Fruit fly (Drosophila melanogaster): ENCODE results near the gene strat.

The strat gene

DNA sequence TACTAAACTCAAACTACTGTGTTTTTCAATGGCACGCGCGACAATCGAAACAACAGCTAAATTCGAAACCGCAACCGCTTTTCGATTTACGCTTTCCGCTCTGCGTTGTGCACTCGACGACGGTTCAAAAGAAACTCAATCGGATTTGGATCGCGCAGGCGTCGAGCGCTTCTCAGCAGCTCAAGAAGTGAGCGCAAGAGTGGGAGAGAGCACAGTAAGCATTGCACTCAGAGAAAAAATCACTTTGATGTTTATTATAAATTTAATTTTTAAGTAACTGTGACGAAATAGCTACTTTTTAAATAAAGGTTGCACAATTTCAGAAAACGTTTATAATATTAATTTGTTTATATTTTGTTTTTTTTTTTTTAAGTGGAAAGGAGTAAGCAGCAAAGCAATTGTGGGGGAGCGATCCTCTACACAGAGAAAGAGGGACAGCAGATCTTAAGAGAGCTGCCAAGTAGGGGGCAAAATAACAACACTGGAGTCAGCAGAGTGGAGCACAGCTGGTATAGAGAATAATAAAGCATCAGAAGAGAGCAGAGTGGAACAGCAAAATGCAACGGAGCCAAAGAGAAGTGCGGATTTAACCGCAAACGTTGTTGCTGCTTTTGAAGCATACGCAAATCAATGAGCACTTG, 42.4 kb upstream of the strat start (continued):
- TF ChIP-seq CG12071 (GFP tag; optimal IDR thresholded peaks at IDR 0.05) (peak; percentile 88), esg (GFP tag; conservative IDR thresholded peaks at IDR 0.05) (peak; percentile 98), chif (GFP tag; optimal IDR thresholded peaks at IDR 0.05) (peak; percentile 90 to 96), al (GFP tag; IDR thresholded peaks at IDR 0.05) (peak; percentile 94), CG4820 (GFP tag; optimal IDR thresholded peaks at IDR 0.05) (peak; percentile 98), CG33557 (GFP tag; optimal IDR thresholded peaks at IDR 0.05) (peak; percentile 98), pan (optimal IDR thresholded peaks at IDR 0.05) (no peak), pan (GFP tag; optimal IDR thresholded peaks at IDR 0.05 in 1 of 2, IDR thresholded peaks at IDR 0.05 in 1 of 2) (peak in 1 of 2 experiments; percentile 99), Rx (GFP tag; IDR thresholded peaks at IDR 0.05) (peak; percentile 97), gcm (GFP tag; optimal IDR thresholded peaks at IDR 0.05) (peak; percentile 99), CG6689 (GFP tag; IDR thresholded peaks at IDR 0.05) (peak; percentile 99), CG15696 (tag; optimal IDR thresholded peaks at IDR 0.05) (peak; percentile 98), maf-S (GFP tag; optimal IDR thresholded peaks at IDR 0.05) (peak; percentile 86), mld (GFP tag; IDR thresholded peaks at IDR 0.05; ENCODE audit: partially characterized antibody) (no peak), chinmo (GFP tag; IDR thresholded peaks at IDR 0.05; ENCODE audit: partially characterized antibody) (0 out of 4 replicates have a peak, but pooled peaks have one; percentile 51), CG4854 (GFP tag; optimal IDR thresholded peaks at IDR 0.05) (peak; percentile 90), CG4360 (GFP tag; IDR thresholded peaks at IDR 0.05) (peak; percentile 92), CG32772 (GFP tag; IDR thresholded peaks at IDR 0.05) (peak; percentile 99), Dbx (GFP tag; IDR thresholded peaks at IDR 0.05) (peak; percentile 95), grn (GFP tag; optimal IDR thresholded peaks at IDR 0.05) (peak; percentile 86), CG14441 (GFP tag; IDR thresholded peaks at IDR 0.05) (peak; percentile 98), CG10543 (GFP tag; optimal IDR thresholded peaks at IDR 0.05) (peak; percentile 67), Dref (GFP tag; IDR thresholded peaks at IDR 0.05) (no peak), Kr (GFP tag; optimal IDR thresholded peaks at IDR 0.05) (peak; percentile 77), kay (GFP tag; optimal IDR thresholded peaks at IDR 0.05) (peak; percentile 97), CG6854 (GFP tag; optimal IDR thresholded peaks at IDR 0.05) (peak; percentile 93), CG12219 (GFP tag; optimal IDR thresholded peaks at IDR 0.05) (peak; percentile 94), YL-1 (GFP tag; optimal IDR thresholded peaks at IDR 0.05) (peak; percentile 80), vnd (GFP tag; IDR thresholded peaks at IDR 0.05; ENCODE audit: partially characterized antibody) (no peak), CG10565 (GFP tag; optimal IDR thresholded peaks at IDR 0.05) (peak; percentile 91), Ptx1 (GFP tag; IDR thresholded peaks at IDR 0.05) (peak; percentile 99), CG12104 (GFP tag; optimal IDR thresholded peaks at IDR 0.05) (peak; percentile 98), CG31441 (GFP tag; IDR thresholded peaks at IDR 0.05) (peak; percentile 99), CG10462 (GFP tag; optimal IDR thresholded peaks at IDR 0.05) (peak; percentile 96), CG16815 (GFP tag; optimal IDR thresholded peaks at IDR 0.05) (peak; percentile 96), CG1603 (tag; optimal IDR thresholded peaks at IDR 0.05) (peak; percentile 78), CG13123 (GFP tag; optimal IDR thresholded peaks at IDR 0.05) (peak; percentile 97), Sry-β (GFP tag; optimal IDR thresholded peaks at IDR 0.05) (peak; percentile 75), Dfd (GFP tag; optimal IDR thresholded peaks at IDR 0.05) (no peak), HLH4C (GFP tag; IDR thresholded peaks at IDR 0.05; ENCODE audit: partially characterized antibody) (no peak), Antp (GFP tag; optimal IDR thresholded peaks at IDR 0.05) (peak; percentile 58), amos (GFP tag; IDR thresholded peaks at IDR 0.05; ENCODE audit: partially characterized antibody) (peak; percentile 28; the same call in 1 of the 2 replicates), CG11247 (GFP tag; IDR thresholded peaks at IDR 0.05) (peak; percentile 98), H2.0 (GFP tag; IDR thresholded peaks at IDR 0.05) (peak; percentile 98), Sox100B (GFP tag; optimal IDR thresholded peaks at IDR 0.05) (peak; percentile 99), Stat92E (GFP tag; optimal IDR thresholded peaks at IDR 0.05) (peak in 1 of 3 experiments; percentile 98), trh (GFP tag; optimal IDR thresholded peaks at IDR 0.05) (peak; percentile 98), Rfx (GFP tag; IDR thresholded peaks at IDR 0.05) (peak; percentile 97), sens (GFP tag) (peak; percentile 99), nom (GFP tag; optimal IDR thresholded peaks at IDR 0.05) (peak; percentile 97)

All from whole organism, embryonic.